Fruit fly (Drosophila melanogaster): Measurements from ENCODE around the gene C3G.

dm6 chrX:6751964-6752363, 51.4 kb downstream of the C3G start:
- no peak for TF ChIP-seq Blimp-1 (GFP tag; optimal IDR thresholded peaks at IDR 0.05)
- no peak for TF ChIP-seq dac (GFP tag; optimal IDR thresholded peaks at IDR 0.05)
- TF ChIP-seq CG6808 (GFP tag; optimal IDR thresholded peaks at IDR 0.05), result no peak

All from whole organism, prepupa.